Worm (Caenorhabditis elegans) whole organism, L2 larva: Measurements from ENCODE around the gene srx-48.

ENCODE experiments used
- F13H6.1 ChIP-seq: sonication (generic microtip); optimal IDR thresholded peaks from 2 replicates; lab custom pipeline; 2016; ENCODE audit warnings: missing genetic modification characterization, missing compliant biosample characterization
- R02D3.7 ChIP-seq: fragments of 150-350 bp; optimal IDR thresholded peaks from 2 replicates; lab custom pipeline; 2014; ENCODE audit warnings: missing biosample characterization, missing genetic modification characterization
- Y55F3AM.14 ChIP-seq: fragments of 200-800 bp; sonication (Bioruptor generic); optimal IDR thresholded peaks from 2 replicates; lab custom pipeline; 2018; ENCODE audit warnings: mild to moderate bottlenecking, missing genetic modification characterization, missing compliant biosample characterization
- ZK546.5 ChIP-seq: sonication (generic microtip); optimal IDR thresholded peaks from 2 replicates; lab custom pipeline; 2017; ENCODE audit warnings: missing biosample characterization, missing genetic modification characterization
- aly-2 ChIP-seq: fragments of 150-350 bp; optimal IDR thresholded peaks from 2 replicates; lab custom pipeline; 2014; ENCODE audit warnings: missing biosample characterization, missing genetic modification characterization
- ama-1 ChIP-seq: fragments of 150-350 bp; optimal IDR thresholded peaks from 2 replicates; lab custom pipeline; 2018; ENCODE audit warnings: inconsistent platforms
- ceh-16 ChIP-seq: fragments of 150-350 bp; optimal IDR thresholded peaks from 2 replicates; lab custom pipeline; 2014; ENCODE audit warnings: missing biosample characterization, missing genetic modification characterization
- ceh-82 ChIP-seq: fragments of 150-350 bp; optimal IDR thresholded peaks from 2 replicates; lab custom pipeline; 2014; ENCODE audit warnings: missing biosample characterization, missing genetic modification characterization
- crh-2 ChIP-seq: sonication (generic microtip); optimal IDR thresholded peaks from 2 replicates; lab custom pipeline; 2017; ENCODE audit warnings: missing biosample characterization, missing genetic modification characterization
- dmd-4 ChIP-seq: sonication (generic microtip); optimal IDR thresholded peaks from 2 replicates; lab custom pipeline; 2017; ENCODE audit warnings: missing biosample characterization, missing genetic modification characterization
- egl-27 ChIP-seq: sonication (generic microtip); optimal IDR thresholded peaks from 3 replicates; lab custom pipeline; 2017; ENCODE audit warnings: missing biosample characterization, missing genetic modification reagents, missing genetic modification characterization
- elt-1 ChIP-seq: fragments of 150-350 bp; optimal IDR thresholded peaks from 2 replicates; lab custom pipeline; 2014; ENCODE audit warnings: missing biosample characterization, missing genetic modification characterization
- elt-3 ChIP-seq: sonication (generic microtip); optimal IDR thresholded peaks from 2 replicates; lab custom pipeline; 2017; ENCODE audit warnings: missing biosample characterization, missing genetic modification characterization
- fos-1 ChIP-seq: fragments of 150-350 bp; optimal IDR thresholded peaks from 2 replicates; lab custom pipeline; 2014; ENCODE audit warnings: missing biosample characterization, missing genetic modification characterization
- gmeb-1 ChIP-seq: fragments of 150-350 bp; optimal IDR thresholded peaks from 2 replicates; lab custom pipeline; 2014; ENCODE audit warnings: missing biosample characterization, missing genetic modification characterization
- lin-11 ChIP-seq: fragments of 150-350 bp; sonication (generic microtip); optimal IDR thresholded peaks from 2 replicates; lab custom pipeline; 2014; ENCODE audit warnings: missing biosample characterization, missing genetic modification characterization, inconsistent platforms, mixed read lengths
- lin-13 ChIP-seq: fragments of 150-350 bp; optimal IDR thresholded peaks from 2 replicates; lab custom pipeline; 2014; ENCODE audit warnings: missing biosample characterization, missing genetic modification reagents, missing genetic modification characterization
- lin-39 ChIP-seq: fragments of 150-350 bp; optimal IDR thresholded peaks from 2 replicates; lab custom pipeline; 2014; ENCODE audit warnings: missing biosample characterization, missing genetic modification reagents, missing genetic modification characterization
- lsy-2 ChIP-seq, 2 experiments: fragments of 150-350 bp in 1 of 2; sonication (generic microtip) in 1 of 2; optimal IDR thresholded peaks; 2 replicates each; lab custom pipeline; 2014 to 2017; ENCODE audit warnings: missing biosample characterization in 2 of 2, missing genetic modification characterization in 2 of 2
- mab-5 ChIP-seq: fragments of 150-350 bp; optimal IDR thresholded peaks from 2 replicates; lab custom pipeline; 2014; ENCODE audit warnings: missing biosample characterization, missing genetic modification characterization
- mbf-1 ChIP-seq: sonication (generic microtip); optimal IDR thresholded peaks from 2 replicates; lab custom pipeline; 2017; ENCODE audit warnings: missing biosample characterization, missing genetic modification characterization
- mdl-1 ChIP-seq, 2 experiments: fragments of 150-350 bp in 1 of 2; sonication (generic microtip) in 1 of 2; optimal IDR thresholded peaks; 2 replicates each; lab custom pipeline; 2017; ENCODE audit warnings: missing biosample characterization in 2 of 2, missing genetic modification characterization in 2 of 2
- nhr-10 ChIP-seq: sonication (generic microtip); optimal IDR thresholded peaks from 2 replicates; lab custom pipeline; 2017; ENCODE audit warnings: missing biosample characterization, missing genetic modification characterization
- nhr-11 ChIP-seq: fragments of 150-350 bp; optimal IDR thresholded peaks from 2 replicates; lab custom pipeline; 2014; ENCODE audit warnings: missing biosample characterization, missing genetic modification characterization
- nhr-12 ChIP-seq: fragments of 150-350 bp; optimal IDR thresholded peaks from 2 replicates; lab custom pipeline; 2014; ENCODE audit warnings: missing biosample characterization, missing genetic modification characterization
- nhr-21 ChIP-seq: fragments of 150-350 bp; optimal IDR thresholded peaks from 2 replicates; lab custom pipeline; 2014; ENCODE audit warnings: missing biosample characterization, missing genetic modification characterization
- nhr-23 ChIP-seq: fragments of 150-350 bp; optimal IDR thresholded peaks from 2 replicates; lab custom pipeline; 2014; ENCODE audit warnings: missing biosample characterization, missing genetic modification reagents, missing genetic modification characterization
- nhr-237 ChIP-seq: fragments of 150-350 bp; optimal IDR thresholded peaks from 2 replicates; lab custom pipeline; 2014; ENCODE audit warnings: missing biosample characterization, missing genetic modification characterization
- nhr-25 ChIP-seq: fragments of 150-350 bp; sonication (generic microtip); optimal IDR thresholded peaks from 3 replicates; lab custom pipeline; 2014; ENCODE audit warnings: missing biosample characterization, missing genetic modification characterization
- nhr-6 ChIP-seq: fragments of 150-350 bp; optimal IDR thresholded peaks from 2 replicates; lab custom pipeline; 2014; ENCODE audit warnings: missing biosample characterization, missing genetic modification characterization
- peb-1 ChIP-seq: fragments of 150-350 bp; optimal IDR thresholded peaks from 2 replicates; lab custom pipeline; 2014; ENCODE audit warnings: missing biosample characterization, missing genetic modification characterization
- sem-4 ChIP-seq: fragments of 150-350 bp; optimal IDR thresholded peaks from 2 replicates; lab custom pipeline; 2014; ENCODE audit warnings: missing biosample characterization, missing genetic modification reagents, missing genetic modification characterization
- sma-3 ChIP-seq: sonication (generic microtip); optimal IDR thresholded peaks from 2 replicates; lab custom pipeline; 2016; ENCODE audit warnings: missing genetic modification reagents, missing genetic modification characterization, missing compliant biosample characterization
- sma-9 ChIP-seq, 2 experiments: fragments of 150-350 bp in 1 of 2; sonication (generic microtip) in 1 of 2; optimal IDR thresholded peaks; 2 replicates each; lab custom pipeline; 2014 to 2016; ENCODE audit warnings: missing genetic modification characterization in 2 of 2, mild to moderate bottlenecking in 1 of 2, missing biosample characterization in 1 of 2, missing compliant biosample characterization in 1 of 2, missing genetic modification reagents in 1 of 2, moderate library complexity in 1 of 2
- snpc-4 ChIP-seq: fragments of 150-350 bp; optimal IDR thresholded peaks from 2 replicates; lab custom pipeline; 2014; ENCODE audit warnings: missing biosample characterization, missing genetic modification characterization
- unc-55 ChIP-seq: fragments of 150-350 bp; sonication (generic microtip); optimal IDR thresholded peaks from 3 replicates; lab custom pipeline; 2014; ENCODE audit warnings: missing biosample characterization, missing genetic modification reagents, missing genetic modification characterization
- unc-62 ChIP-seq: fragments of 150-350 bp; optimal IDR thresholded peaks from 2 replicates; lab custom pipeline; 2014; ENCODE audit warnings: missing biosample characterization, missing genetic modification reagents, missing genetic modification characterization
- ztf-1 ChIP-seq: fragments of 200-800 bp; sonication (Bioruptor generic); conservative IDR thresholded peaks from 2 replicates; pipeline ENCODE4 v1.3.6; 2022; ENCODE audit warnings: missing genetic modification characterization, missing compliant biosample characterization
- ztf-11 ChIP-seq: sonication (generic microtip); optimal IDR thresholded peaks from 2 replicates; lab custom pipeline; 2017; ENCODE audit warnings: missing biosample characterization, missing genetic modification characterization
- ztf-4 ChIP-seq: fragments of 150-350 bp; optimal IDR thresholded peaks from 2 replicates; lab custom pipeline; 2014; ENCODE audit warnings: missing biosample characterization, missing genetic modification characterization

The srx-48 gene

ce11 chrV:15327745-15328447 is 24.4 kb upstream of the srx-48 start, which contains the start of gene ZK1037.6:
ZK1037.6 (minus strand) TSS chrV:15327795.
- no peak for TF ChIP-seq nhr-12 (tag; lab: Kevin White, UChicago)
- peak; percentile 72 for TF ChIP-seq fos-1 (tag; lab: Kevin White, UChicago)
- no peak for TF ChIP-seq nhr-21

- TF ChIP-seq fos-1 (tag; lab: Kevin White, UChicago) (peak; percentile 94), aly-2 (tag; lab: Kevin White, UChicago) (no peak)
- TF ChIP-seq, all 48 proteins: peak for 1
Measured at ce11 chrV:15323417-15323816, 19.9 kb upstream of the srx-48 start.

- peak; percentile 69 for TF ChIP-seq fos-1 (tag; lab: Kevin White, UChicago)
Measured at ce11 chrV:15322653-15323052, 19.1 kb upstream of the srx-48 start, which contains the start of gene nhr-247. nhr-247 (plus strand) TSS chrV:15322982.

- TF ChIP-seq ceh-82 (tag; lab: Kevin White, UChicago) (no peak), dmd-4 (no peak), aly-2 (tag; lab: Kevin White, UChicago) (no peak), R02D3.7 (tag; lab: Kevin White, UChicago) (no peak), gmeb-1 (peak; percentile 42), lin-13 (no peak), crh-2 (tag; lab: Kevin White, UChicago) (peak; percentile 34), nhr-11 (tag; lab: Kevin White, UChicago) (no peak), sem-4 (no peak), nhr-6 (tag; lab: Kevin White, UChicago) (no peak), mdl-1 (tag; optimal IDR thresholded peaks at IDR 0.05; lab: Kevin White, UChicago) (no peak), snpc-4 (no peak), egl-27 (tag; lab: Kevin White, UChicago) (peak; percentile 35), fos-1 (tag; lab: Kevin White, UChicago) (peak; percentile 99), ceh-16 (tag; lab: Kevin White, UChicago) (no peak), nhr-10 (tag; lab: Kevin White, UChicago) (no peak), unc-62 (GFP tag; lab: Kevin White, UChicago) (no peak), ZK546.5 (tag; lab: Kevin White, UChicago) (no peak), sma-9 (GFP tag; optimal IDR thresholded peaks at IDR 0.05; lab: Kevin White, UChicago) (peak; percentile 79), sma-9 (tag; optimal IDR thresholded peaks at IDR 0.05; lab: Kevin White, UChicago) (no peak), ztf-4 (tag; lab: Kevin White, UChicago) (no peak), elt-3 (tag; lab: Kevin White, UChicago) (no peak), sma-3 (GFP tag; lab: Kevin White, UChicago) (peak; percentile 11), F13H6.1 (tag; lab: Kevin White, UChicago) (no peak), mab-5 (tag; lab: Kevin White, UChicago) (no peak)
- TF ChIP-seq, all 48 proteins: peak for 6
Measured at ce11 chrV:15318638-15319037, 15.1 kb upstream of the srx-48 start, which contains the start of gene nhr-291. nhr-291 (plus strand) TSS chrV:15318961.

- TF ChIP-seq sem-4 (no peak), peb-1 (tag; lab: Kevin White, UChicago) (no peak), nhr-237 (tag; lab: Kevin White, UChicago) (no peak), nhr-23 (tag; lab: Kevin White, UChicago) (no peak)
Measured at ce11 chrV:15315827-15316527, 12.5 kb upstream of the srx-48 start, which contains the start of the genes srt-22 and nhr-246. srt-22 (minus strand) TSS chrV:15315927. nhr-246 (plus strand) TSS chrV:15316477.

ce11 chrV:15313529-15313928 is 10.0 kb upstream of the srx-48 start:
- TF ChIP-seq sma-9 (GFP tag; optimal IDR thresholded peaks at IDR 0.05; lab: Kevin White, UChicago) (no peak), sma-9 (tag; optimal IDR thresholded peaks at IDR 0.05; lab: Kevin White, UChicago) (no peak), egl-27 (tag; lab: Kevin White, UChicago) (no peak), lin-11 (tag; lab: Kevin White, UChicago) (no peak), lin-39 (tag; lab: Kevin White, UChicago) (no peak), snpc-4 (no peak), ztf-11 (tag; lab: Kevin White, UChicago) (no peak), nhr-6 (tag; lab: Kevin White, UChicago) (no peak), unc-55 (GFP tag; lab: Kevin White, UChicago) (no peak), lsy-2 (tag; optimal IDR thresholded peaks at IDR 0.05; lab: Kevin White, UChicago) (no peak), mab-5 (tag; lab: Kevin White, UChicago) (no peak), nhr-25 (tag; lab: Kevin White, UChicago) (no peak), ama-1 (lab: Kevin White, UChicago) (no peak), ceh-16 (tag; lab: Kevin White, UChicago) (no peak), ztf-1 (GFP tag; lab: Robert Waterston, UW) (no peak), mdl-1 (tag; optimal IDR thresholded peaks at IDR 0.05; lab: Kevin White, UChicago) (no peak), Y55F3AM.14 (GFP tag; lab: Kevin White, UChicago) (no peak), gmeb-1 (no peak), dmd-4 (no peak), elt-1 (no peak), mbf-1 (tag; lab: Kevin White, UChicago) (no peak)
